Fruit fly (Drosophila melanogaster) whole organism, embryonic: Measurements from ENCODE around the gene Pk34A.

Source experiments
- Atf6 ChIP-seq: fragments of 200-800 bp; sonication (Bioruptor generic); IDR thresholded peaks from 2 replicates; pipeline ENCODE4 v1.3.6; 2022; ENCODE audit warnings: missing biosample characterization, missing genetic modification characterization
- BtbVII ChIP-seq: fragments of 200-800 bp; sonication (Bioruptor generic); optimal IDR thresholded peaks from 3 replicates; lab custom pipeline; 2017; ENCODE audit warnings: missing biosample characterization, mild to moderate bottlenecking, missing genetic modification characterization
- CG10543 ChIP-seq: fragments of 200-800 bp; sonication (Bioruptor generic); optimal IDR thresholded peaks from 3 replicates; lab custom pipeline; 2017; ENCODE audit warnings: missing biosample characterization, mild to moderate bottlenecking, missing genetic modification characterization, moderate library complexity
- CG11093 ChIP-seq: fragments of 200-800 bp; sonication (Bioruptor generic); IDR thresholded peaks from 3 replicates; pipeline ENCODE4 v1.3.6; 2022; ENCODE audit warnings: missing biosample characterization, missing genetic modification characterization
- CG11456 ChIP-seq: fragments of 200-800 bp; sonication (Bioruptor generic); IDR thresholded peaks from 3 replicates; pipeline ENCODE4 v1.3.6; 2022; ENCODE audit warnings: missing biosample characterization, missing genetic modification characterization
- CG12769 ChIP-seq: fragments of 200-800 bp; sonication (Bioruptor generic); optimal IDR thresholded peaks from 2 replicates; lab custom pipeline; 2019; ENCODE audit warnings: missing biosample characterization, mild to moderate bottlenecking, missing genetic modification characterization, moderate library complexity
- CG17359 ChIP-seq: fragments of 200-800 bp; sonication (Bioruptor generic); optimal IDR thresholded peaks from 3 replicates; lab custom pipeline; 2018; ENCODE audit warnings: missing biosample characterization, mild to moderate bottlenecking, missing genetic modification characterization, moderate library complexity
- CG34376 ChIP-seq: fragments of 200-800 bp; sonication (Bioruptor generic); optimal IDR thresholded peaks from 2 replicates; lab custom pipeline; 2018; ENCODE audit warnings: missing biosample characterization, mild to moderate bottlenecking, missing genetic modification characterization
- CG34422 ChIP-seq: fragments of 200-800 bp; sonication (Bioruptor generic); IDR thresholded peaks from 3 replicates; pipeline ENCODE4 v1.3.6; 2022; ENCODE audit warnings: missing biosample characterization, missing genetic modification characterization
- CG3847 ChIP-seq: fragments of 200-800 bp; sonication (Bioruptor generic); IDR thresholded peaks from 2 replicates; pipeline ENCODE4 v1.3.6; 2022; ENCODE audit warnings: missing biosample characterization, missing genetic modification characterization
- CG7357 ChIP-seq: fragments of 200-800 bp; sonication (Bioruptor generic); IDR thresholded peaks from 3 replicates; pipeline ENCODE4 v1.3.6; 2022; ENCODE audit warnings: missing biosample characterization, missing genetic modification characterization
- CG7987 ChIP-seq: fragments of 200-800 bp; sonication (Bioruptor generic); optimal IDR thresholded peaks from 2 replicates; lab custom pipeline; 2018; ENCODE audit warnings: missing biosample characterization, mild to moderate bottlenecking, missing genetic modification characterization, moderate library complexity
- CrebB ChIP-seq: fragments of 200-800 bp; sonication (Bioruptor generic); optimal IDR thresholded peaks from 3 replicates; lab custom pipeline; 2018; ENCODE audit warnings: missing biosample characterization, mild to moderate bottlenecking, missing genetic modification characterization
- D ChIP-seq, 2 experiments: fragments of 200-800 bp in 1 of 2; fragments of >200 bp in 1 of 2; sonication (Bioruptor generic) in 1 of 2; optimal IDR thresholded peaks; 2 replicates in 1 of 2; 3 replicates in 1 of 2; lab custom pipeline; 2017; ENCODE audit warnings: mild to moderate bottlenecking in 1 of 2, missing biosample characterization in 1 of 2, missing genetic modification characterization in 1 of 2, missing genetic modification reagents in 1 of 2
- D19B ChIP-seq: fragments of 200-800 bp; sonication (Bioruptor generic); optimal IDR thresholded peaks from 2 replicates; lab custom pipeline; 2017; ENCODE audit warnings: missing biosample characterization, mild to moderate bottlenecking, missing genetic modification characterization
- Dbx ChIP-seq: fragments of 200-800 bp; sonication (Bioruptor generic); IDR thresholded peaks from 3 replicates; pipeline ENCODE4 v1.3.6; 2022; ENCODE audit warnings: missing biosample characterization, missing genetic modification characterization
- Elba2 ChIP-seq: fragments of 200-800 bp; sonication (Bioruptor generic); optimal IDR thresholded peaks from 3 replicates; lab custom pipeline; 2016; ENCODE audit warnings: missing biosample characterization, missing genetic modification characterization
- Fer1 ChIP-seq: fragments of 200-800 bp; sonication (Bioruptor generic); optimal IDR thresholded peaks from 2 replicates; lab custom pipeline; 2017; ENCODE audit warnings: missing biosample characterization, mild to moderate bottlenecking, missing genetic modification characterization
- Hand ChIP-seq: fragments of 200-800 bp; sonication (Bioruptor generic); optimal IDR thresholded peaks from 2 replicates; lab custom pipeline; 2017; ENCODE audit warnings: mild to moderate bottlenecking, missing biosample characterization, missing genetic modification reagents, missing genetic modification characterization
- HmgZ ChIP-seq: fragments of 200-800 bp; sonication (Bioruptor generic); optimal IDR thresholded peaks from 2 replicates; lab custom pipeline; 2018; ENCODE audit warnings: missing biosample characterization, mild to moderate bottlenecking, missing genetic modification characterization
- Hmr ChIP-seq: fragments of 200-800 bp; sonication (Bioruptor generic); optimal IDR thresholded peaks from 3 replicates; lab custom pipeline; 2017; ENCODE audit warnings: mild to moderate bottlenecking, missing biosample characterization, missing genetic modification reagents, missing genetic modification characterization
- Hmx ChIP-seq: fragments of 200-800 bp; sonication (Bioruptor generic); optimal IDR thresholded peaks from 2 replicates; lab custom pipeline; 2016; ENCODE audit warnings: missing biosample characterization, missing genetic modification characterization
- MTF-1 ChIP-seq: fragments of 200-800 bp; sonication (Bioruptor generic); optimal IDR thresholded peaks from 2 replicates; lab custom pipeline; 2018; ENCODE audit warnings: missing biosample characterization, mild to moderate bottlenecking, missing genetic modification characterization, borderline replicate concordance
- Med ChIP-seq: fragments of 200-800 bp; sonication (Bioruptor generic); peaks from one replicate; lab custom pipeline; 2016; ENCODE audit warnings: missing biosample characterization, missing genetic modification characterization, mild to moderate bottlenecking, inconsistent platforms, moderate library complexity
- Pdp1 ChIP-seq, 2 experiments: fragments of 200-800 bp; sonication (Bioruptor generic); optimal IDR thresholded peaks; 3 replicates each; lab custom pipeline; 2016; ENCODE audit warnings: missing biosample characterization in 2 of 2, missing genetic modification characterization in 2 of 2, mild to moderate bottlenecking in 1 of 2, moderate library complexity in 1 of 2
- Ravus ChIP-seq: fragments of 200-800 bp; sonication (Bioruptor generic); IDR thresholded peaks from 2 replicates; pipeline ENCODE4 v1.3.6; 2022; ENCODE audit warnings: missing biosample characterization, missing genetic modification characterization
- Rfx ChIP-seq: fragments of 200-800 bp; sonication (Bioruptor generic); IDR thresholded peaks from 2 replicates; pipeline ENCODE4 v1.3.6; 2022; ENCODE audit warnings: missing biosample characterization, missing genetic modification characterization
- chn ChIP-seq: fragments of 200-800 bp; sonication (Bioruptor generic); optimal IDR thresholded peaks from 2 replicates; lab custom pipeline; 2016; ENCODE audit warnings: missing biosample characterization, missing genetic modification characterization
- ci ChIP-seq: fragments of 200-800 bp; sonication (Bioruptor generic); IDR thresholded peaks from 3 replicates; pipeline ENCODE4 v1.3.6; 2022; ENCODE audit warnings: missing biosample characterization, missing genetic modification characterization
- crp ChIP-seq, 2 experiments: fragments of 200-800 bp; sonication (Bioruptor generic); optimal IDR thresholded peaks; 2 replicates in 1 of 2; 3 replicates in 1 of 2; lab custom pipeline; 2017; ENCODE audit warnings: missing biosample characterization in 2 of 2, missing genetic modification characterization in 2 of 2, mild to moderate bottlenecking in 1 of 2, moderate library complexity in 1 of 2
- exex ChIP-seq: fragments of 200-800 bp; sonication (Bioruptor generic); optimal IDR thresholded peaks from 4 replicates; lab custom pipeline; 2018; ENCODE audit warnings: missing biosample characterization, mild to moderate bottlenecking, missing genetic modification characterization, moderate library complexity
- fd64A ChIP-seq: fragments of 200-800 bp; sonication (Bioruptor generic); optimal IDR thresholded peaks from 3 replicates; lab custom pipeline; 2018; ENCODE audit warnings: missing biosample characterization, mild to moderate bottlenecking, missing genetic modification characterization
- lab ChIP-seq: fragments of 200-800 bp; sonication (Bioruptor generic); optimal IDR thresholded peaks from 3 replicates; lab custom pipeline; 2017; ENCODE audit warnings: missing biosample characterization, missing genetic modification characterization, mild to moderate bottlenecking, moderate library complexity, missing genetic modification reagents
- lbe ChIP-seq: fragments of 200-800 bp; sonication (Bioruptor generic); optimal IDR thresholded peaks from 2 replicates; lab custom pipeline; 2016; ENCODE audit warnings: missing biosample characterization, mild to moderate bottlenecking, missing genetic modification characterization
- luna ChIP-seq: fragments of 200-800 bp; sonication (Bioruptor generic); optimal IDR thresholded peaks from 2 replicates; lab custom pipeline; 2016; ENCODE audit warnings: missing biosample characterization, missing genetic modification characterization
- odd ChIP-seq: fragments of 200-800 bp; sonication (Bioruptor generic); optimal IDR thresholded peaks from 2 replicates; lab custom pipeline; 2017; ENCODE audit warnings: missing biosample characterization, mild to moderate bottlenecking, missing genetic modification characterization
- otp ChIP-seq: fragments of 200-800 bp; sonication (Bioruptor generic); IDR thresholded peaks from 3 replicates; pipeline ENCODE4, ENCODE4 v1.3.6; 2022; ENCODE audit warnings: missing biosample characterization, missing genetic modification characterization
- peb ChIP-seq: fragments of 200-800 bp; sonication (Bioruptor generic); IDR thresholded peaks from 2 replicates; pipeline ENCODE4 v1.3.6; 2022; ENCODE audit warnings: missing biosample characterization, missing genetic modification characterization
- rib ChIP-seq: fragments of 200-800 bp; sonication (Bioruptor generic); IDR thresholded peaks from 2 replicates; pipeline ENCODE4 v1.3.6; 2022; ENCODE audit warnings: missing biosample characterization, missing genetic modification characterization
- sens ChIP-seq: fragments of 200-800 bp; sonication (Bioruptor generic); peaks from one replicate; lab custom pipeline; 2016; ENCODE audit warnings: missing biosample characterization, missing genetic modification characterization
- slp2 ChIP-seq: fragments of 200-800 bp; sonication (Bioruptor generic); optimal IDR thresholded peaks from 2 replicates; lab custom pipeline; 2016; ENCODE audit warnings: missing biosample characterization, missing genetic modification characterization
- so ChIP-seq: fragments of 200-800 bp; sonication (Bioruptor generic); IDR thresholded peaks from 3 replicates; pipeline ENCODE4 v1.3.6; 2022; ENCODE audit warnings: missing biosample characterization, missing genetic modification characterization
- sug ChIP-seq: fragments of 200-800 bp; optimal IDR thresholded peaks from 2 replicates; lab custom pipeline; 2019; ENCODE audit warnings: missing biosample characterization, mild to moderate bottlenecking, missing genetic modification characterization, moderate library complexity
- tll ChIP-seq, 2 experiments: fragments of 200-800 bp in 1 of 2; fragments of >200 bp in 1 of 2; sonication (Bioruptor generic) in 1 of 2; optimal IDR thresholded peaks; 2 replicates each; lab custom pipeline; 2017 to 2019; ENCODE audit warnings: missing biosample characterization in 2 of 2, missing genetic modification characterization in 2 of 2, mild to moderate bottlenecking in 1 of 2, moderate library complexity in 1 of 2
- tna ChIP-seq: fragments of 200-800 bp; sonication (Bioruptor generic); IDR thresholded peaks from 2 replicates; pipeline ENCODE4 v1.3.6; 2022; ENCODE audit warnings: missing biosample characterization, missing genetic modification characterization; ENCODE audit not compliant: partially characterized antibody
- unpg ChIP-seq: fragments of 200-800 bp; sonication (Bioruptor generic); optimal IDR thresholded peaks from 3 replicates; lab custom pipeline; 2018; ENCODE audit warnings: missing biosample characterization, mild to moderate bottlenecking, missing genetic modification characterization, moderate library complexity
- zen ChIP-seq: fragments of 200-800 bp; sonication (Bioruptor generic); optimal IDR thresholded peaks from 3 replicates; lab custom pipeline; 2018; ENCODE audit warnings: missing biosample characterization, mild to moderate bottlenecking, missing genetic modification characterization, moderate library complexity

Gene Pk34A

DNA sequence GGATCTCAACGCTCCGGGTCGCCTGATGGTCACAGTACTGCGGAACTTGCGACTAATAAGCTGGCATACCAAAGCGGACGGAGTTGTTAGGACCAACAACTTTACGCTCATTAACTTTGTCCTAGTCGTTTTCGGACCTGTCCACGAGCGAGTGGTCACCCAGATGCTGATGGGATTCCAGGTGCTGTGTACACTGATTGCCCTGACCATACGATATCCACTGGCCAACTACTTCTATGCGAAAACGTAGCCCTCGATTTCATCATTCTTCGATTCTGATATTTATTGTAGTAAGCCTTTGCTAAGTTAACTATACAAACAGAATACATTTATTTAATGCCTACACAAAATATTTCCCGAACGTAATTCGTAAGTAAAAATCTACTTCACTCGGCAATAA is 24.5 kb downstream of the Pk34A start, which contains the start of gene Rsph1:
Gene Rsph1, plus strand, starts transcription at position 301 of the 400 bp plus-strand sequence.
- TF ChIP-seq Ravus (GFP tag; lab: Robert Waterston, UW): no peak
- no peak for TF ChIP-seq CG12769
- no peak for TF ChIP-seq odd (GFP tag; lab: Kevin White, UChicago)
- no peak for TF ChIP-seq tll (GFP tag; optimal IDR thresholded peaks at IDR 0.05; lab: Kevin White, UChicago)
- peak; percentile 20 for TF ChIP-seq Med (GFP tag; lab: Kevin White, UChicago)

DNA sequence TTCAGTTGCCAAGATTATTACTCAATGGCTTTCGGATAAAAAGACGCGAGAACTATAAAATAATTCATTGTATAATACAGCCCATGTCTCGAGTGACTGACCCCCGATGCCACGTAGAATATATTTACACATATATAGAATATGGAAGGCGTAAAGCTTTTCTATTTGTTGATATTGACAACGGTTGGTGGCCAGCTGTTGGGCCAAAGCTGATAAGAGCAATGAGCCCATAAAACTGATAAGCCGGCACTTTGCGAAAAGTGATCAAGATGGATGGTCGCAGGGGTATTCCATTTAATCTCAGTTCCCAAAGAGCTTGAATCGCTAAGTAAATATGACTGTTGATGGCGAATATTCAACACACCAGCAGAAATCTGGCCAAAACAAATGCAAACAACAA is 31.9 kb downstream of the Pk34A start:
- no peak for TF ChIP-seq fd64A (GFP tag; lab: Kevin White, UChicago)
- TF ChIP-seq lbe: peak; percentile 2
- TF ChIP-seq peb (GFP tag; lab: Robert Waterston, UW): no peak
- TF ChIP-seq CG7987 (GFP tag; lab: Kevin White, UChicago): peak; percentile 12
- TF ChIP-seq Hmr (GFP tag; lab: Kevin White, UChicago): peak; percentile 32
- TF ChIP-seq Hand (GFP tag; lab: Kevin White, UChicago): peak; percentile 10
- TF ChIP-seq CG10543: peak; percentile 59
- TF ChIP-seq so: 0 out of 3 replicates have a peak, but pooled peaks have one; percentile 10
- TF ChIP-seq unpg: no peak
- TF ChIP-seq CG11456 (GFP tag; lab: Robert Waterston, UW): no peak
- TF ChIP-seq sug (tag; lab: Kevin White, UChicago): peak; percentile 89
- no peak for TF ChIP-seq otp (GFP tag; lab: Robert Waterston, UW)
- TF ChIP-seq CG17359: no peak
- TF ChIP-seq Med (GFP tag; lab: Kevin White, UChicago): peak; percentile 62
- TF ChIP-seq D19B (GFP tag; lab: Kevin White, UChicago): no peak
- TF ChIP-seq CG34376 (GFP tag; lab: Kevin White, UChicago): peak; percentile 91
- TF ChIP-seq BtbVII (GFP tag; lab: Kevin White, UChicago): peak; percentile 17
- TF ChIP-seq CG7357: no peak
- TF ChIP-seq CrebB (tag; lab: Kevin White, UChicago): peak; percentile 27
- TF ChIP-seq exex (tag; lab: Kevin White, UChicago): peak; percentile 87
- peak; percentile 43; the same call in 1 of the 2 replicates for TF ChIP-seq Atf6 (GFP tag; lab: Robert Waterston, UW)
- 0 out of 3 replicates have a peak, but pooled peaks have one; percentile 37 for TF ChIP-seq Dbx
- TF ChIP-seq Hmx (GFP tag; lab: Kevin White, UChicago): no peak
- TF ChIP-seq lab (GFP tag; lab: Kevin White, UChicago): peak; percentile 90
- no peak for TF ChIP-seq CG3847 (GFP tag; lab: Robert Waterston, UW)
- TF ChIP-seq crp (GFP tag; optimal IDR thresholded peaks at IDR 0.05; lab: Kevin White, UChicago): peak in 1 of 2 experiments; percentile 34
- TF ChIP-seq Fer1 (GFP tag; lab: Kevin White, UChicago): peak; percentile 25
- peak; percentile 32 for TF ChIP-seq MTF-1 (GFP tag; lab: Kevin White, UChicago)
- TF ChIP-seq Pdp1 (GFP tag; optimal IDR thresholded peaks at IDR 0.05; lab: Kevin White, UChicago): peak in 1 of 2 experiments; percentile 86
- peak; percentile 11 for TF ChIP-seq sens (GFP tag; lab: Kevin White, UChicago)
- TF ChIP-seq HmgZ: peak; percentile 9
- peak; percentile 76; the same call in 1 of the 2 replicates for TF ChIP-seq rib (GFP tag; lab: Robert Waterston, UW)

- TF ChIP-seq CG11093: no peak
- TF ChIP-seq luna (GFP tag; lab: Kevin White, UChicago): no peak
- 0 out of 3 replicates have a peak, but pooled peaks have one; percentile 45 for TF ChIP-seq CG34422 (GFP tag; lab: Robert Waterston, UW)
- no peak for TF ChIP-seq slp2 (GFP tag; lab: Kevin White, UChicago)
- peak; percentile 37 for TF ChIP-seq D (optimal IDR thresholded peaks at IDR 0.05; lab: Kevin White, UChicago)
- no peak for TF ChIP-seq D (GFP tag; optimal IDR thresholded peaks at IDR 0.05; lab: Kevin White, UChicago)
- TF ChIP-seq tna: no peak
- 0 out of 2 replicates have a peak, but pooled peaks have one; percentile 18 for TF ChIP-seq Rfx (GFP tag; lab: Robert Waterston, UW)
- peak; percentile 15 for TF ChIP-seq Elba2
- TF ChIP-seq ci (GFP tag; lab: Robert Waterston, UW): no peak
- no peak for TF ChIP-seq chn (GFP tag; lab: Kevin White, UChicago)
- peak; percentile 42 for TF ChIP-seq zen (tag; lab: Kevin White, UChicago)
Observed at dm6 chr2L:13191052-13191678, 32.6 kb downstream of the Pk34A start.
